Worm (Caenorhabditis elegans) whole organism, L3 larva: ENCODE results near the gene C32D5.4.
A peak's percentile ranks its signal among the peaks of the same experiment; 100 is the strongest.

Experiments
- aly-2 ChIP-seq: fragments of 150-350 bp; optimal IDR thresholded peaks from 2 replicates; lab custom pipeline; 2014; ENCODE audit warnings: missing biosample characterization, missing genetic modification characterization
- nhr-12 ChIP-seq: fragments of 150-350 bp; optimal IDR thresholded peaks from 2 replicates; lab custom pipeline; 2014; ENCODE audit warnings: missing biosample characterization, missing genetic modification characterization
- nhr-23 ChIP-seq: fragments of 150-350 bp; optimal IDR thresholded peaks from 2 replicates; lab custom pipeline; 2014; ENCODE audit warnings: missing biosample characterization, missing genetic modification reagents, missing genetic modification characterization
- nhr-237 ChIP-seq: fragments of 150-350 bp; optimal IDR thresholded peaks from 2 replicates; lab custom pipeline; 2014; ENCODE audit warnings: missing biosample characterization, missing genetic modification characterization
- pha-4 ChIP-seq: fragments of 150-350 bp; optimal IDR thresholded peaks from 2 replicates; lab custom pipeline; 2014; ENCODE audit warnings: missing biosample characterization, missing genetic modification reagents, missing genetic modification characterization
- unc-39 ChIP-seq: sonication (generic microtip); optimal IDR thresholded peaks from 4 replicates; lab custom pipeline; 2017; ENCODE audit warnings: missing biosample characterization, missing genetic modification characterization
- zag-1 ChIP-seq: fragments of 150-350 bp; optimal IDR thresholded peaks from 2 replicates; lab custom pipeline; 2014; ENCODE audit warnings: missing biosample characterization, missing genetic modification characterization

- TF ChIP-seq nhr-23 (no peak), zag-1 (no peak), nhr-237 (no peak), aly-2 (no peak), unc-39 (tag; lab: Kevin White, UChicago) (no peak), pha-4 (peak; percentile 9), nhr-12 (no peak)
Measured at ce11 chrII:6281903-6282302, 41.0 kb downstream of the C32D5.4 start.
